Fruit fly (Drosophila melanogaster) whole organism, pupa: ENCODE data around the gene Osi4.

Experiments
- CG10348 ChIP-seq: fragments of 200-800 bp; sonication (Bioruptor generic); IDR thresholded peaks from 2 replicates; pipeline ENCODE4 v1.3.6; 2022; ENCODE audit warnings: missing biosample characterization, missing genetic modification characterization
- CG12605 ChIP-seq: fragments of 200-800 bp; sonication (Bioruptor generic); IDR thresholded peaks from 2 replicates; pipeline ENCODE4 v1.3.6; 2022; ENCODE audit warnings: missing biosample characterization, missing genetic modification characterization
- CG32121 ChIP-seq: fragments of 200-800 bp; sonication (Bioruptor generic); IDR thresholded peaks from 2 replicates; pipeline ENCODE4 v1.3.6; 2022; ENCODE audit warnings: missing biosample characterization, missing genetic modification characterization
- CG9948 ChIP-seq: fragments of 200-800 bp; sonication (Bioruptor generic); optimal IDR thresholded peaks from 2 replicates; lab custom pipeline; 2018; ENCODE audit warnings: missing biosample characterization, mild to moderate bottlenecking, missing genetic modification characterization, moderate library complexity
- D1 ChIP-seq: fragments of 200-800 bp; sonication (Bioruptor generic); optimal IDR thresholded peaks from 2 replicates; lab custom pipeline; 2018; ENCODE audit warnings: missing biosample characterization, mild to moderate bottlenecking, missing genetic modification characterization, moderate library complexity
- Ets98B ChIP-seq: fragments of 200-800 bp; sonication (Bioruptor generic); IDR thresholded peaks from 2 replicates; pipeline ENCODE4 v1.3.6; 2022; ENCODE audit warnings: missing biosample characterization, missing genetic modification characterization
- Pif1A ChIP-seq: fragments of 200-800 bp; sonication (Bioruptor generic); optimal IDR thresholded peaks from 3 replicates; lab custom pipeline; 2016; ENCODE audit warnings: missing biosample characterization, missing genetic modification characterization
- Pif1B ChIP-seq: fragments of 200-800 bp; sonication (Bioruptor generic); optimal IDR thresholded peaks from 3 replicates; lab custom pipeline; 2016; ENCODE audit warnings: missing biosample characterization, missing genetic modification characterization
- Snoo ChIP-seq: fragments of 200-800 bp; sonication (Bioruptor generic); optimal IDR thresholded peaks from 3 replicates; lab custom pipeline; 2017; ENCODE audit warnings: missing biosample characterization, mild to moderate bottlenecking, missing genetic modification characterization, inconsistent platforms
- fd96Ca ChIP-seq: fragments of 200-800 bp; sonication (Bioruptor generic); IDR thresholded peaks from 3 replicates; pipeline ENCODE4 v1.3.6; 2022; ENCODE audit warnings: missing biosample characterization, missing genetic modification characterization
- gl ChIP-seq: fragments of 200-800 bp; sonication (Bioruptor generic); optimal IDR thresholded peaks from 2 replicates; lab custom pipeline; 2018; ENCODE audit warnings: missing biosample characterization, mild to moderate bottlenecking, missing genetic modification characterization
- rn ChIP-seq: fragments of 200-800 bp; sonication (Bioruptor generic); IDR thresholded peaks from 2 replicates; pipeline ENCODE4 v1.3.6; 2022; ENCODE audit warnings: missing biosample characterization, missing genetic modification characterization

DNA sequence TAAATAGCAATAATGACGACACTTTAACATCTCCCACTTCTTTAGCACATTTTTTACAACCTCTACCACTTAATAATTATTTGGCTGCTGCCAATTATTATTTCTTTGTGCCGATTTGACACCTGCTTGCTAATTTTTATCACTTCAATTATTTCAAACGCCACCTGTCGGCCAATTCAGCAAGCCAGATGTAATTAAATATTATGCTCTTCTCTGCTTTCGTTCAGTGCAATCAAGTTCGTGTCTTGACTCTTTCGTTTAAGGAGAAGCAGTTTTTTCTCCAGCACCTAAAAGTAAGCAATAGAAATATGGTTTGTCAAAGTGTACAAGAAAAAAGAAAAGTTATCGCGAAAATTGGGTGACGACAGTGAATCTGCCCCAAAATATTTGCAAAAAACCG is 32.9 kb upstream of the Osi4 start:
- no peak for TF ChIP-seq CG12605 (GFP tag; lab: Robert Waterston, UW)
- no peak for TF ChIP-seq fd96Ca (GFP tag; lab: Robert Waterston, UW)
- no peak for TF ChIP-seq Pif1A (GFP tag; lab: Kevin White, UChicago)
- TF ChIP-seq CG10348 (GFP tag; lab: Robert Waterston, UW): no peak
- TF ChIP-seq gl: no peak
- no peak for TF ChIP-seq CG32121 (GFP tag; lab: Robert Waterston, UW)
- no peak for TF ChIP-seq Ets98B (GFP tag; lab: Robert Waterston, UW)
- no peak for TF ChIP-seq CG9948 (tag; lab: Kevin White, UChicago)
- TF ChIP-seq Snoo (tag; lab: Kevin White, UChicago): no peak
- no peak for TF ChIP-seq rn (GFP tag; lab: Robert Waterston, UW)
- TF ChIP-seq Pif1B: no peak
- TF ChIP-seq D1: no peak
